Worm (Caenorhabditis elegans) whole organism, late embryonic: ENCODE results near the gene mca-3.

Experiments
- C38D4.7 ChIP-seq: fragments of 200-800 bp; sonication (Bioruptor generic); optimal IDR thresholded peaks from 2 replicates; lab custom pipeline; 2018; ENCODE audit warnings: mild to moderate bottlenecking, missing genetic modification characterization, moderate library complexity, missing compliant biosample characterization
- F13H6.1 ChIP-seq: sonication (generic microtip); optimal IDR thresholded peaks from 2 replicates; lab custom pipeline; 2016; ENCODE audit warnings: missing genetic modification characterization, missing compliant biosample characterization
- K02D7.2 ChIP-seq: sonication (generic microtip); optimal IDR thresholded peaks from 2 replicates; lab custom pipeline; 2017; ENCODE audit warnings: mild to moderate bottlenecking, missing genetic modification characterization, missing compliant biosample characterization
- Y22D7AL.16 ChIP-seq: sonication (generic microtip); optimal IDR thresholded peaks from 2 replicates; lab custom pipeline; 2016; ENCODE audit warnings: missing genetic modification characterization, missing compliant biosample characterization
- ceh-19 ChIP-seq: fragments of 200-800 bp; sonication (Bioruptor generic); optimal IDR thresholded peaks from 2 replicates; lab custom pipeline; 2018; ENCODE audit warnings: mild to moderate bottlenecking, missing genetic modification characterization, missing compliant biosample characterization
- ceh-2 ChIP-seq: sonication (generic microtip); optimal IDR thresholded peaks from 2 replicates; lab custom pipeline; 2016; ENCODE audit warnings: missing genotype, missing genetic modification characterization, missing compliant biosample characterization
- ceh-22 ChIP-seq: sonication (generic microtip); optimal IDR thresholded peaks from 2 replicates; lab custom pipeline; 2017; ENCODE audit warnings: missing biosample characterization, missing genetic modification characterization
- ceh-24 ChIP-seq: sonication (generic microtip); optimal IDR thresholded peaks from 2 replicates; lab custom pipeline; 2016; ENCODE audit warnings: mild to moderate bottlenecking, missing genetic modification characterization, missing compliant biosample characterization
- ceh-6 ChIP-seq: fragments of 200-800 bp; sonication (Bioruptor generic); optimal IDR thresholded peaks from 2 replicates; lab custom pipeline; 2018; ENCODE audit warnings: mild to moderate bottlenecking, missing genetic modification characterization, missing compliant biosample characterization
- ceh-9 ChIP-seq: sonication (generic microtip); optimal IDR thresholded peaks from 2 replicates; lab custom pipeline; 2016; ENCODE audit warnings: mild to moderate bottlenecking, missing genetic modification characterization, inconsistent platforms, missing compliant biosample characterization
- dve-1 ChIP-seq: sonication (generic microtip); optimal IDR thresholded peaks from 2 replicates; lab custom pipeline; 2017; ENCODE audit warnings: antibody characterized with exemption, mild to moderate bottlenecking, missing genetic modification characterization, missing compliant biosample characterization
- ets-4 ChIP-seq: sonication (generic microtip); optimal IDR thresholded peaks from 2 replicates; lab custom pipeline; 2016; ENCODE audit warnings: missing genetic modification characterization, missing compliant biosample characterization
- fax-1 ChIP-seq: sonication (generic microtip); optimal IDR thresholded peaks from 2 replicates; lab custom pipeline; 2016; ENCODE audit warnings: missing genotype, missing genetic modification characterization, missing compliant biosample characterization
- fkh-10 ChIP-seq: fragments of 150-350 bp; optimal IDR thresholded peaks from 2 replicates; lab custom pipeline; 2014; ENCODE audit warnings: missing biosample characterization, missing genetic modification reagents, missing genetic modification characterization
- gmeb-2 ChIP-seq: sonication (generic microtip); optimal IDR thresholded peaks from 2 replicates; lab custom pipeline; 2016; ENCODE audit warnings: missing genetic modification characterization, inconsistent platforms, missing compliant biosample characterization
- hlh-30 ChIP-seq: sonication (generic microtip); optimal IDR thresholded peaks from 2 replicates; lab custom pipeline; 2017; ENCODE audit warnings: antibody characterized with exemption, missing genetic modification characterization, missing compliant biosample characterization; ENCODE audit not compliant: insufficient read depth
- hlh-8 ChIP-seq: sonication (generic microtip); optimal IDR thresholded peaks from 2 replicates; lab custom pipeline; 2016; ENCODE audit warnings: missing genotype, missing genetic modification characterization, missing compliant biosample characterization
- lin-11 ChIP-seq: fragments of 200-800 bp; sonication (Bioruptor generic); optimal IDR thresholded peaks from 2 replicates; lab custom pipeline; 2018; ENCODE audit warnings: mild to moderate bottlenecking, missing genetic modification characterization, missing compliant biosample characterization
- madf-2 ChIP-seq: sonication (generic microtip); optimal IDR thresholded peaks from 2 replicates; lab custom pipeline; 2017; ENCODE audit warnings: missing genetic modification characterization, missing compliant biosample characterization
- pag-3 ChIP-seq: sonication (generic microtip); optimal IDR thresholded peaks from 2 replicates; lab custom pipeline; 2016; ENCODE audit warnings: missing compliant biosample characterization, missing genetic modification characterization, borderline replicate concordance
- pat-9 ChIP-seq: fragments of 200-800 bp; sonication (Bioruptor generic); optimal IDR thresholded peaks from 2 replicates; lab custom pipeline; 2018; ENCODE audit warnings: mild to moderate bottlenecking, missing genetic modification characterization, moderate library complexity, missing compliant biosample characterization
- pax-1 ChIP-seq: fragments of 150-350 bp; optimal IDR thresholded peaks from 2 replicates; lab custom pipeline; 2014; ENCODE audit warnings: missing biosample characterization, missing genetic modification characterization
- pha-2 ChIP-seq: sonication (generic microtip); optimal IDR thresholded peaks from 2 replicates; lab custom pipeline; 2017; ENCODE audit warnings: mild to moderate bottlenecking, missing genetic modification characterization, missing compliant biosample characterization
- pha-4 ChIP-seq: fragments of 150-350 bp; optimal IDR thresholded peaks from 2 replicates; lab custom pipeline; 2018; ENCODE audit warnings: missing biosample characterization, missing genetic modification reagents, missing genetic modification characterization
- pqm-1 ChIP-seq: sonication (generic microtip); optimal IDR thresholded peaks from 2 replicates; lab custom pipeline; 2016; ENCODE audit warnings: missing genetic modification characterization, missing compliant biosample characterization
- ref-2 ChIP-seq: sonication (generic microtip); optimal IDR thresholded peaks from 2 replicates; lab custom pipeline; 2016; ENCODE audit warnings: missing genetic modification characterization, missing compliant biosample characterization
- rnt-1 ChIP-seq: sonication (generic microtip); optimal IDR thresholded peaks from 2 replicates; lab custom pipeline; 2016; ENCODE audit warnings: missing genetic modification characterization, missing compliant biosample characterization
- sdc-2 ChIP-seq: sonication (generic microtip); optimal IDR thresholded peaks from 2 replicates; lab custom pipeline; 2016; ENCODE audit warnings: missing genotype, missing genetic modification characterization, missing compliant biosample characterization
- sox-2 ChIP-seq: fragments of 200-800 bp; sonication (Bioruptor generic); IDR thresholded peaks from 2 replicates; pipeline ENCODE4 v1.3.6; 2022; ENCODE audit warnings: missing genetic modification reagents, missing genetic modification characterization, missing compliant biosample characterization
- sox-4 ChIP-seq: sonication (generic microtip); optimal IDR thresholded peaks from 2 replicates; lab custom pipeline; 2017; ENCODE audit warnings: mild to moderate bottlenecking, missing genetic modification characterization, inconsistent platforms, missing compliant biosample characterization
- tbx-2 ChIP-seq: sonication (generic microtip); optimal IDR thresholded peaks from 2 replicates; lab custom pipeline; 2016; ENCODE audit warnings: missing genetic modification characterization, missing compliant biosample characterization
- unc-42 ChIP-seq: sonication (generic microtip); optimal IDR thresholded peaks from 2 replicates; lab custom pipeline; 2016; ENCODE audit warnings: missing genotype, missing genetic modification characterization, missing compliant biosample characterization
- unc-55 ChIP-seq: sonication (generic microtip); optimal IDR thresholded peaks from 2 replicates; lab custom pipeline; 2017; ENCODE audit warnings: missing biosample characterization, missing genetic modification reagents, missing genetic modification characterization
- unc-86 ChIP-seq: sonication (generic microtip); optimal IDR thresholded peaks from 2 replicates; lab custom pipeline; 2016; ENCODE audit warnings: missing genetic modification characterization, missing compliant biosample characterization
- ztf-16 ChIP-seq: sonication (generic microtip); optimal IDR thresholded peaks from 2 replicates; lab custom pipeline; 2017; ENCODE audit warnings: missing genetic modification characterization, missing compliant biosample characterization

The mca-3 gene

ce11 chrIV:3131871-3132586, 920 bp downstream of the mca-3 start:
- TF ChIP-seq unc-55 (GFP tag; lab: Kevin White, UChicago) = no peak
- no peak for TF ChIP-seq unc-86 (tag; lab: Kevin White, UChicago)
- no peak for TF ChIP-seq lin-11 (tag; lab: Kevin White, UChicago)
- TF ChIP-seq sox-4 (tag; lab: Kevin White, UChicago) = no peak
- TF ChIP-seq pag-3 = no peak
- TF ChIP-seq gmeb-2 (tag; lab: Kevin White, UChicago) = no peak
- TF ChIP-seq sdc-2 (tag; lab: Kevin White, UChicago) = no peak
- TF ChIP-seq ceh-19 (GFP tag; lab: Kevin White, UChicago) = no peak
- TF ChIP-seq ceh-2 (tag; lab: Kevin White, UChicago) = no peak
- no peak for TF ChIP-seq ceh-6 (GFP tag; lab: Kevin White, UChicago)
- no peak for TF ChIP-seq fax-1 (tag; lab: Kevin White, UChicago)
- no peak for TF ChIP-seq unc-42 (tag; lab: Kevin White, UChicago)
- no peak for TF ChIP-seq pha-2 (tag; lab: Kevin White, UChicago)
- no peak for TF ChIP-seq ref-2
- TF ChIP-seq ets-4 (tag; lab: Kevin White, UChicago) = no peak
- TF ChIP-seq dve-1 (tag; lab: Kevin White, UChicago) = no peak
- no peak for TF ChIP-seq ceh-22 (tag; lab: Kevin White, UChicago)
- no peak for TF ChIP-seq pax-1 (tag; lab: Kevin White, UChicago)
- no peak for TF ChIP-seq ceh-24

ce11 chrIV:3127994-3128393, 5.0 kb downstream of the mca-3 start:
- TF ChIP-seq pat-9 (tag; lab: Kevin White, UChicago) (no peak), sox-2 (GFP tag; lab: Robert Waterston, UW) (no peak), ceh-24 (no peak), unc-55 (GFP tag; lab: Kevin White, UChicago) (no peak), ztf-16 (tag; lab: Kevin White, UChicago) (no peak), rnt-1 (tag; lab: Kevin White, UChicago) (no peak), pax-1 (tag; lab: Kevin White, UChicago) (no peak), tbx-2 (tag; lab: Kevin White, UChicago) (no peak), gmeb-2 (tag; lab: Kevin White, UChicago) (no peak), K02D7.2 (tag; lab: Kevin White, UChicago) (no peak), Y22D7AL.16 (tag; lab: Kevin White, UChicago) (no peak), fkh-10 (GFP tag; lab: Kevin White, UChicago) (no peak), C38D4.7 (GFP tag; lab: Kevin White, UChicago) (no peak), ceh-9 (tag; lab: Kevin White, UChicago) (no peak), hlh-8 (tag; lab: Kevin White, UChicago) (no peak), ets-4 (tag; lab: Kevin White, UChicago) (no peak), hlh-30 (no peak)

ce11 chrIV:3121060-3121459, 11.9 kb downstream of the mca-3 start:
- TF ChIP-seq hlh-8 (tag; lab: Kevin White, UChicago) (no peak), ztf-16 (tag; lab: Kevin White, UChicago) (no peak), sdc-2 (tag; lab: Kevin White, UChicago) (no peak), madf-2 (no peak), F13H6.1 (tag; lab: Kevin White, UChicago) (no peak), fax-1 (tag; lab: Kevin White, UChicago) (no peak), pqm-1 (tag; lab: Kevin White, UChicago) (no peak), pat-9 (tag; lab: Kevin White, UChicago) (no peak), pha-4 (tag; lab: Kevin White, UChicago) (no peak), lin-11 (tag; lab: Kevin White, UChicago) (no peak), sox-2 (GFP tag; lab: Robert Waterston, UW) (no peak)
